Fruit fly (Drosophila melanogaster): ENCODE measurements around the gene Lsd-2.

- TF ChIP-seq psq (optimal IDR thresholded peaks at IDR 0.05) (no peak), ttk (optimal IDR thresholded peaks at IDR 0.05) (no peak), Sin3A (optimal IDR thresholded peaks at IDR 0.05) (no peak)
These were observed 33.5 kb downstream of the Lsd-2 start for dm6 chrX:15042499-15042898.
